Worm (Caenorhabditis elegans): ENCODE data around the gene nbs-1.

ce11 chrII:11101171-11101570, 4.9 kb upstream of the nbs-1 start:
- TF ChIP-seq ztf-23 (GFP tag; IDR thresholded peaks at IDR 0.05) (no peak), T22C8.4 (GFP tag; IDR thresholded peaks at IDR 0.05) (no peak), ref-1 (GFP tag; conservative IDR thresholded peaks at IDR 0.05) (no peak), cog-1 (tag; optimal IDR thresholded peaks at IDR 0.05) (no peak), flt-1 (GFP tag; IDR thresholded peaks at IDR 0.05) (no peak), med-1 (GFP tag; optimal IDR thresholded peaks at IDR 0.05; ENCODE audit: insufficient read depth) (no peak), tab-1 (GFP tag; IDR thresholded peaks at IDR 0.05) (no peak), ztf-29 (GFP tag; IDR thresholded peaks at IDR 0.05) (no peak), klf-2 (GFP tag; conservative IDR thresholded peaks at IDR 0.05) (no peak)

All from whole organism, midembryonic.